Worm (Caenorhabditis elegans): ENCODE results near the gene F29A7.8.

DNA sequence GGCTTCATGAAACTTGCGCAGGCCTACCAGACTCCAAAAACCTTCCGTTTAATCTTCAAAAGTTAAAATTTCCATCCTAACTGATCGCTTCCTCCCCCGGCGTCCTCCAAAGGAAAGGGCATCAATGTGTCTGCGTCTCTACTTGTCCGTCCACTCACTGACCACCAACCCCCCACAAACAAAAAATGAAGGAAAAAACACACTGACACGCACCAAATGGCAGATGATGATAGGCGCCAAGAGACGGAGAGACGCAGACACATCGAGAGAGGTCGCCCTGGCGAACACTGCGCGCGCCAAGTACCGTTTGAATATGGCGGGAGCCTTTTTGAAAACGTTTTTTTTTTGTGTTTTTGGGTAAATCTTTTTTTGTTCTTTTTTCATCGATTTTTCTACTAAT, 23.1 kb downstream of the F29A7.8 start:
- TF ChIP-seq pqm-1 (tag; optimal IDR thresholded peaks at IDR 0.05) = no peak
- TF ChIP-seq zip-11 (GFP tag; IDR thresholded peaks at IDR 0.05) = no peak
- no peak for TF ChIP-seq nhr-48 (tag; optimal IDR thresholded peaks at IDR 0.05)
- no peak for TF ChIP-seq ZK337.2 (GFP tag; IDR thresholded peaks at IDR 0.05)
- TF ChIP-seq unc-130 (GFP tag; optimal IDR thresholded peaks at IDR 0.05) = no peak
- TF ChIP-seq nhr-77 (tag; optimal IDR thresholded peaks at IDR 0.05) = no peak
- no peak for TF ChIP-seq nhr-42 (GFP tag; IDR thresholded peaks at IDR 0.05)
